Worm (Caenorhabditis elegans): ENCODE results near the gene pals-37.
A peak's percentile ranks its signal among the peaks of the same experiment; 100 is the strongest.

The pals-37 gene

ce11 chrV:12462908-12463307 is 21.6 kb upstream of the pals-37 start, which contains the start of gene egl-10:
egl-10 (minus strand) TSS chrV:12463008.
- TF ChIP-seq ztf-16 (tag; optimal IDR thresholded peaks at IDR 0.05) (no peak), lin-11 (tag; optimal IDR thresholded peaks at IDR 0.05) (no peak), ceh-24 (tag; optimal IDR thresholded peaks at IDR 0.05) (no peak), ceh-19 (GFP tag; optimal IDR thresholded peaks at IDR 0.05) (no peak), ets-4 (tag; optimal IDR thresholded peaks at IDR 0.05) (no peak), ceh-2 (tag; optimal IDR thresholded peaks at IDR 0.05) (no peak)

ce11 chrV:12460583-12460982 is 19.3 kb upstream of the pals-37 start:
- TF ChIP-seq Y22D7AL.16 (tag; optimal IDR thresholded peaks at IDR 0.05) (no peak), syd-9 (tag; optimal IDR thresholded peaks at IDR 0.05) (no peak), fkh-6 (tag; optimal IDR thresholded peaks at IDR 0.05) (no peak), rnt-1 (tag; optimal IDR thresholded peaks at IDR 0.05) (no peak), K02D7.2 (tag; optimal IDR thresholded peaks at IDR 0.05) (no peak), odd-2 (tag; optimal IDR thresholded peaks at IDR 0.05) (no peak), F13H6.1 (tag; optimal IDR thresholded peaks at IDR 0.05) (no peak), tbx-7 (tag; optimal IDR thresholded peaks at IDR 0.05) (no peak)

- TF ChIP-seq npax-4 (tag; optimal IDR thresholded peaks at IDR 0.05) (no peak), pha-4 (tag; optimal IDR thresholded peaks at IDR 0.05) (no peak), K02D7.2 (tag; optimal IDR thresholded peaks at IDR 0.05) (no peak), lim-6 (tag; optimal IDR thresholded peaks at IDR 0.05) (no peak), pqm-1 (tag; optimal IDR thresholded peaks at IDR 0.05) (no peak), hlh-30 (tag; optimal IDR thresholded peaks at IDR 0.05; ENCODE audit: insufficient read depth) (no peak), sdc-2 (tag; optimal IDR thresholded peaks at IDR 0.05) (no peak), ceh-30 (tag; optimal IDR thresholded peaks at IDR 0.05) (no peak), unc-3 (GFP tag; conservative IDR thresholded peaks at IDR 0.05) (no peak), unc-3 (tag; optimal IDR thresholded peaks at IDR 0.05) (no peak), che-1 (tag; optimal IDR thresholded peaks at IDR 0.05) (no peak), lin-11 (tag; optimal IDR thresholded peaks at IDR 0.05) (no peak), ceh-45 (GFP tag; IDR thresholded peaks at IDR 0.05) (no peak)
These were observed 14.4 kb upstream of the pals-37 start for ce11 chrV:12455695-12456094.

ce11 chrV:12450441-12450840 is 9.1 kb upstream of the pals-37 start, which contains the start of gene F28C1.1:
F28C1.1 (plus strand) TSS chrV:12450805.
- TF ChIP-seq elt-2 (tag; optimal IDR thresholded peaks at IDR 0.05) (peak; percentile 11), ceh-9 (tag; optimal IDR thresholded peaks at IDR 0.05) (no peak), pag-3 (tag; optimal IDR thresholded peaks at IDR 0.05; ENCODE audit: borderline replicate concordance) (no peak)

ce11 chrV:12449902-12450301 is 8.6 kb upstream of the pals-37 start, which contains the start of gene C54D10.10:
C54D10.10 (minus strand) TSS chrV:12450002.
- TF ChIP-seq hlh-13 (GFP tag; optimal IDR thresholded peaks at IDR 0.05): no peak
- no peak for TF ChIP-seq ceh-31 (tag; optimal IDR thresholded peaks at IDR 0.05)
- no peak for TF ChIP-seq hlh-15 (tag; optimal IDR thresholded peaks at IDR 0.05)
- TF ChIP-seq unc-42 (tag; optimal IDR thresholded peaks at IDR 0.05): no peak
- TF ChIP-seq eyg-1 (tag; optimal IDR thresholded peaks at IDR 0.05): no peak
- no peak for TF ChIP-seq dve-1 (tag; optimal IDR thresholded peaks at IDR 0.05)
- no peak for TF ChIP-seq ztf-16 (tag; optimal IDR thresholded peaks at IDR 0.05)
- no peak for TF ChIP-seq elt-2 (tag; optimal IDR thresholded peaks at IDR 0.05)
- no peak for TF ChIP-seq hlh-30 (tag; optimal IDR thresholded peaks at IDR 0.05; ENCODE audit: insufficient read depth)
- TF ChIP-seq K02D7.2 (tag; optimal IDR thresholded peaks at IDR 0.05): no peak
- TF ChIP-seq K09A11.1 (tag; optimal IDR thresholded peaks at IDR 0.05; ENCODE audit: insufficient read depth): no peak
- TF ChIP-seq npax-4 (tag; optimal IDR thresholded peaks at IDR 0.05): no peak
- no peak for TF ChIP-seq ceh-45 (GFP tag; IDR thresholded peaks at IDR 0.05)
- TF ChIP-seq hlh-6 (tag; optimal IDR thresholded peaks at IDR 0.05): no peak
- no peak for TF ChIP-seq ceh-48 (tag; optimal IDR thresholded peaks at IDR 0.05)
- no peak for TF ChIP-seq pax-1 (tag; optimal IDR thresholded peaks at IDR 0.05)
- no peak for TF ChIP-seq fkh-6 (tag; optimal IDR thresholded peaks at IDR 0.05)
- TF ChIP-seq unc-86 (tag; optimal IDR thresholded peaks at IDR 0.05): no peak
- no peak for TF ChIP-seq sdc-2 (tag; optimal IDR thresholded peaks at IDR 0.05)
- no peak for TF ChIP-seq ceh-9 (tag; optimal IDR thresholded peaks at IDR 0.05)

Measured in whole organism, late embryonic.